Worm (Caenorhabditis elegans) whole organism, L4/young adult: ENCODE measurements around the gene srd-18.

Experiments
- W03F9.2 ChIP-seq: fragments of 150-350 bp; optimal IDR thresholded peaks from 2 replicates; lab custom pipeline; 2014; ENCODE audit warnings: missing biosample characterization, missing genetic modification characterization
- dao-5 ChIP-seq: sonication (generic microtip); optimal IDR thresholded peaks from 2 replicates; lab custom pipeline; 2016; ENCODE audit warnings: missing genotype, missing genetic modification characterization, moderate library complexity, missing compliant biosample characterization
- him-1 ChIP-seq: sonication (generic microtip); optimal IDR thresholded peaks from 2 replicates; lab custom pipeline; 2016; ENCODE audit warnings: missing genotype, missing genetic modification reagents, missing genetic modification characterization, missing compliant biosample characterization

Gene srd-18

DNA sequence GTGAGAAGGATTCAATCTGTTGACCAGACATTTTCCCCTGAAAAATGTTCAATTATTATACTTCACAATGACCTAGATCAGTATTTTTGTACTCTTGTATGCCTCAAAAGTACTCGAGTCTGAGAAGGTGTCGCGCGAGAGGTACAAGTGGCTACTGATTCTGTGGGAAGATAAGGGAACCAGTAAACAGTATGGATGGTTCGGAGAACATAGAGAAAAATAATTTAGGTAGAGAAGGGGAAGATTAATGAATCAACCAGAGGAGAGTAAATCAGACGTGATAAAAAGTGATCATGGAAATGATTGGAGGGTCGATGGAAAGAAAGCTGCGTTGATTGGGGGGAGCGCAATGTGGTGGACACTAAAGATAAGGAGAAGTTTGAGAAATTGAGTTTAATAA lies 37.2 kb downstream of the srd-18 start:
- TF ChIP-seq dao-5 (tag; lab: Kevin White, UChicago) = no peak

DNA sequence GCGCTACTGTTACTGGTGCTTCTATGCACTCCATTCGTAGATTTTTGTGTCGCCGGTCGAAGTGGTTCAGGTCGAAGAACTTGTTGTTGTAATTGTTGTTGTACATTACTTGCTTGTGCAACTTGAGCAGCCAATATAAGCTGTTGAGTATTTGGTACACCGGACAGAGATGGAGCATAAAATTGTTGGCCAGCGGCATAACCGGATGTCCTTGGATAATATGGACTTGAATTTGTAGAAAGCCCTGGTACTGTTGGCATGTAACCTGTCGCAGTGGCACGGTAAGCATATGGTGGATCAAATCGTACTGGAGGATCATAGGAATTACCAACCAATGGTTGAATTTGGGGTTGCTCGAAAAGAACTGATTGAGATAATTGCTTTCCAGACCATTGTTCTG lies 37.7 kb downstream of the srd-18 start:
- TF ChIP-seq W03F9.2 (tag; lab: Kevin White, UChicago) (no peak), dao-5 (tag; lab: Kevin White, UChicago) (no peak), him-1 (tag; lab: Kevin White, UChicago) (no peak)

DNA sequence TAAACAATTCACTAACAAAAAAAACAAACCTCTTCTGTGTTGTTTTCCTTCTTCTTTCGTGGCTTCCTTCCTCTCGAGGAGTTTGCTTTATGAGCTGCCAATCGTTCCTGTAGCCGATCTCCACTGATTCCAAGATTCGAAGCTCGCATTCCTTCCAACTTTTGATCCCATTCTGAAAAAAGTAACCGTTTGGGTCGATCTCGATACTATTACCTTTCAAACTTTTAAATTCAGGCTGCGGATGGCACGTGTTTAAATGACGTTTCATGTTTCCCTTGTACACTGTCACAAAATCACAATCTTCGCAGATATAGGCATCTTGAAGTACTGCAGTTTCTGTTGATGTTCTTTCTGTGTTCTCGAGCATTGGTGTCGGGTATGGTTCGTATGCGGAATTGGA lies 39.2 kb downstream of the srd-18 start:
- TF ChIP-seq dao-5 (tag; lab: Kevin White, UChicago) = no peak
- no peak for TF ChIP-seq him-1 (tag; lab: Kevin White, UChicago)
- TF ChIP-seq W03F9.2 (tag; lab: Kevin White, UChicago) = no peak

DNA sequence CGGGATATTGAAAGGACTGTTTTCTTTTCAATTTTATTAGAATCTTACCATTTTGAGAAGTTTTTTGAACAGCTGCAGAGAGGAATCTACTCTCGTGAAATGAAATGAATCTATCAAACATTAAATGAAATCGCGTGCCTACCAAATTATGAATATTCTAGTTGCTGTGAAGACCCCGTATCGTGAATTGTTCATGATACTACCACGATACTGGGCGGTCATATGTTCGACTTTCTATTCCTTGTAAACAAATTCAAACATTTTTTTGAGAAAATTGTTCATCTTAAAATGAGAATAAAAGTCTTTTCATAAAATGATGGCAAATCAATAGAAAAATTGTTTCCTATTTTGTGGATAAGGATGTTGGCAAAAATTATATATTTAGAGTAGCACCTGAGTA lies 40.9 kb downstream of the srd-18 start, which contains the start of gene gcy-34:
Gene gcy-34, minus strand, starts transcription at position 101 of the 400 bp plus-strand sequence.
- TF ChIP-seq him-1 (tag; lab: Kevin White, UChicago) = no peak
- no peak for TF ChIP-seq dao-5 (tag; lab: Kevin White, UChicago)
- no peak for TF ChIP-seq W03F9.2 (tag; lab: Kevin White, UChicago)

DNA sequence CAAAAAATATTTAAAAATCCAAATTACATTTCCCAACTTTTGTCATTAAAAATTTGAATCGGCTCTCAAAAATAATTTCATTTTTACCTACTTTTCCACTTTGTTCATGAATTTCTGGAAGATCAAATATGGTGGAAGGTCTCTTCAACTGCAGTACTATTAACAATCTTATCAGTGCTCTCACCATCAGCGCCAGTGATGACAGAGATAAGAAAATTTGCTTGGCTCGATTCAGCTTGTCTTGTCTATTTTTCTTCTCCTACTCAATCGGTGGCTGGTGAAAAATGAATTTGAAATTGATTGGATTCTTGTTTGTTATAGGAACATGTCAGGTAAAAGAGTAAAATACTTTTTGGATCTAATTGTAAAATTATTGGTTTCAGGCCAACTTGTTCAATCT lies 45.7 kb downstream of the srd-18 start, which contains the start of gene cpz-2:
Gene cpz-2, plus strand, starts transcription at position 210 of the 400 bp plus-strand sequence.
- TF ChIP-seq dao-5 (tag; lab: Kevin White, UChicago) = no peak
- no peak for TF ChIP-seq him-1 (tag; lab: Kevin White, UChicago)
- no peak for TF ChIP-seq W03F9.2 (tag; lab: Kevin White, UChicago)

DNA sequence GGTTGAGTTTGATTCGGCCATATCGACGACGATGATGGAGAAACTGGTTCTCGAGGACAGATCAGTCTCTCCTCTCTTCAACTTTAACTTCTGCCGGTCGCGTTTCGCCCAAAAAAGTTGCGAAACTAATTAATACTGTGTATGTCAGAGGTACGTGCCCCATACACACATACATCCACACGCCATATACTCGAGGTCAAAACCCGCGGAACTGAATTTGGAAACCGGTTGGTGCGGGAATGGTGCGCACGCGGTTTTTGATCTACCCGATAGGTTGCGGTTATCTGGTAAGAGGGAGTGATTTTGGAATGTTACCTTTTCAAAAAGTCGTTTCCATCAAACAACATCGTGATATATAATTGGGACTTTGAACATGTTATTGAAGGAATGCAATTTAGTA lies 46.5 kb downstream of the srd-18 start, which contains the start of gene ifbp-1:
Gene ifbp-1, minus strand, starts transcription at position 85 of the 400 bp plus-strand sequence.
- TF ChIP-seq him-1 (tag; lab: Kevin White, UChicago) = no peak
- TF ChIP-seq dao-5 (tag; lab: Kevin White, UChicago) = no peak
- no peak for TF ChIP-seq W03F9.2 (tag; lab: Kevin White, UChicago)

DNA sequence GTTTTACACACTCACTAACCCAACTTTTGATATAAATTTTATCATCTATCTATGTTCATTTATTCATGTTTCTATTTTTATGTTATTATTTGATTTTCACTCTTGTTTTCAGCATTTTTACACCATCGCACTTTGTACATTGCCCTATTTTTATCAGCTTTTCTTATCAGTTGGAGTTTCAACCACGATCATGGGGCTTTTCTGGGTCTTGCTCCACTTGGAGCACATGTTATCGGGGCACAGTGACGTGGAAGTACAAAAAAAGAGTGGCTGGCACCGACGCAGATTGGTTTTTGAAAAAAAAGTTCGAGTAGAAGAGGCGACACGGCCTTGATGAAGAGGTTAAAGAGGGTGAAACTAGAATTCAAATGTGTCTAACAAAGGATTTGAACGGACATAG lies 49.5 kb downstream of the srd-18 start:
- TF ChIP-seq him-1 (tag; lab: Kevin White, UChicago) (no peak), dao-5 (tag; lab: Kevin White, UChicago) (no peak), W03F9.2 (tag; lab: Kevin White, UChicago) (no peak)

DNA sequence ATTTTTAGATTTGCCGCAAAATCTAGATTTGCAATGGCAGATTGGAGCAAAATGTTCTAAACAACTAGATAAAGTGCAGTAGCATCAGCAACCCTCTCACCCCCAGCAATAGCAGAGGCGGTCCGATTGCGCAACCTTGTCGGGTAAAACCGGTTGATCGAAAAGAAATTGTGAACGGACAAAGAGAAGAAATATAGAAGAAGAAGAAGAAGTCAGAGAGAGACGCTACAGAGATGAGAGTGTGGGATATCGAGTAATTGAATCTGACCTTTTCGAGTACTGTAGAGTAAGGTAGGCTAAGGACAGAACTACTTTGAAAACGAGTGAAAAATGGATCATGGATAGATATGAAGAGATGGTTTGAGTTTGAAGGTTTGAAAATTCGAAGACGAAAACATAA lies 50.8 kb downstream of the srd-18 start:
- TF ChIP-seq him-1 (tag; lab: Kevin White, UChicago) = no peak
- TF ChIP-seq W03F9.2 (tag; lab: Kevin White, UChicago) = no peak
- TF ChIP-seq dao-5 (tag; lab: Kevin White, UChicago) = no peak
